Worm (Caenorhabditis elegans) whole organism, midembryonic: ENCODE results near the gene arx-4.

Experiments used
- T22C8.4 ChIP-seq: fragments of 200-800 bp; sonication (Bioruptor generic); IDR thresholded peaks from 2 replicates; pipeline ENCODE4 v1.3.6; 2022; ENCODE audit warnings: missing genetic modification characterization, missing compliant biosample characterization
- med-1 ChIP-seq: sonication (generic microtip); optimal IDR thresholded peaks from 2 replicates; lab custom pipeline; 2017; ENCODE audit warnings: missing genetic modification characterization, mild to moderate bottlenecking, missing compliant biosample characterization, antibody characterized with exemption, missing genetic modification reagents; ENCODE audit not compliant: insufficient read depth
- ref-1 ChIP-seq: fragments of 200-800 bp; sonication (Bioruptor generic); conservative IDR thresholded peaks from 2 replicates; pipeline ENCODE4 v1.3.6; 2022; ENCODE audit warnings: missing genetic modification reagents, missing genetic modification characterization, missing compliant biosample characterization

- no peak for TF ChIP-seq med-1
- no peak for TF ChIP-seq ref-1 (GFP tag; lab: Robert Waterston, UW)
- no peak for TF ChIP-seq T22C8.4 (GFP tag; lab: Robert Waterston, UW)
Measured at ce11 chrIII:891014-891413, 28.9 kb downstream of the arx-4 start, which contains the start of gene T24C4.10.
